Worm (Caenorhabditis elegans) whole organism, L4/young adult: ENCODE data around the gene F52H2.15.

ENCODE experiments used
- W03F9.2 ChIP-seq: fragments of 150-350 bp; optimal IDR thresholded peaks from 2 replicates; lab custom pipeline; 2014; ENCODE audit warnings: missing biosample characterization, missing genetic modification characterization
- dao-5 ChIP-seq: sonication (generic microtip); optimal IDR thresholded peaks from 2 replicates; lab custom pipeline; 2016; ENCODE audit warnings: missing genotype, missing genetic modification characterization, moderate library complexity, missing compliant biosample characterization
- him-1 ChIP-seq: sonication (generic microtip); optimal IDR thresholded peaks from 2 replicates; lab custom pipeline; 2016; ENCODE audit warnings: missing genotype, missing genetic modification reagents, missing genetic modification characterization, missing compliant biosample characterization

- TF ChIP-seq W03F9.2 (tag; lab: Kevin White, UChicago) (no peak), him-1 (tag; lab: Kevin White, UChicago) (no peak), dao-5 (tag; lab: Kevin White, UChicago) (no peak)
Observed at ce11 chrX:2592670-2593280, 27.6 kb downstream of the F52H2.15 start.
